Worm (Caenorhabditis elegans) whole organism, L1 larva: ENCODE results near the gene acs-3.

ENCODE experiments used
- C34B4.2 ChIP-seq: sonication (generic microtip); optimal IDR thresholded peaks from 2 replicates; lab custom pipeline; 2017; ENCODE audit warnings: mild to moderate bottlenecking, missing genetic modification characterization, missing compliant biosample characterization
- aha-1 ChIP-seq: fragments of 150-350 bp; optimal IDR thresholded peaks from 2 replicates; lab custom pipeline; 2014; ENCODE audit warnings: missing biosample characterization, missing genetic modification characterization
- alr-1 ChIP-seq: fragments of 200-800 bp; sonication (Bioruptor generic); optimal IDR thresholded peaks from 2 replicates; lab custom pipeline; 2018; ENCODE audit warnings: borderline replicate concordance, mild to moderate bottlenecking, missing genetic modification characterization, missing compliant biosample characterization
- aly-2 ChIP-seq: fragments of 150-350 bp; optimal IDR thresholded peaks from 2 replicates; lab custom pipeline; 2014; ENCODE audit warnings: missing biosample characterization, missing genetic modification characterization
- ama-1 ChIP-seq: fragments of 150-350 bp; optimal IDR thresholded peaks from 2 replicates; lab custom pipeline; 2014
- blmp-1 ChIP-seq: fragments of 150-350 bp; optimal IDR thresholded peaks from 2 replicates; lab custom pipeline; 2014; ENCODE audit warnings: missing biosample characterization, missing genetic modification characterization
- ceh-8 ChIP-seq: fragments of 200-800 bp; sonication (Bioruptor generic); optimal IDR thresholded peaks from 2 replicates; lab custom pipeline; 2018; ENCODE audit warnings: mild to moderate bottlenecking, missing genetic modification characterization, moderate library complexity, missing compliant biosample characterization
- ceh-82 ChIP-seq, 3 experiments: fragments of 150-350 bp in 1 of 3; sonication (generic microtip) in 2 of 3; optimal IDR thresholded peaks; 2 replicates each; lab custom pipeline; 2014 to 2017; ENCODE audit warnings: missing biosample characterization in 3 of 3, missing genetic modification characterization in 3 of 3
- ceh-90 ChIP-seq: sonication (generic microtip); optimal IDR thresholded peaks from 2 replicates; lab custom pipeline; 2016; ENCODE audit warnings: missing genetic modification characterization, missing compliant biosample characterization
- dpl-1 ChIP-seq, 3 experiments: fragments of 150-350 bp in 2 of 3; sonication (generic microtip) in 1 of 3; optimal IDR thresholded peaks; 2 replicates each; lab custom pipeline; 2014 to 2017; ENCODE audit warnings: missing biosample characterization in 3 of 3, missing genetic modification characterization in 3 of 3, missing genetic modification reagents in 3 of 3
- efl-1 ChIP-seq, 4 experiments: fragments of 150-350 bp; optimal IDR thresholded peaks in 3 of 4; peaks in 1 of 4; 1 replicate in 1 of 4; 2 replicates in 3 of 4; lab custom pipeline; 2014; ENCODE audit warnings: missing biosample characterization in 2 of 4, missing genetic modification characterization in 2 of 4, missing genetic modification reagents in 2 of 4
- efl-3 ChIP-seq: fragments of 200-800 bp; sonication (Bioruptor generic); optimal IDR thresholded peaks from 2 replicates; lab custom pipeline; 2018; ENCODE audit warnings: mild to moderate bottlenecking, missing genetic modification characterization, missing compliant biosample characterization
- egl-13 ChIP-seq: sonication (generic microtip); optimal IDR thresholded peaks from 2 replicates; lab custom pipeline; 2016; ENCODE audit warnings: missing genotype, missing genetic modification reagents, missing genetic modification characterization, missing compliant biosample characterization
- egl-27 ChIP-seq, 2 experiments: fragments of 150-350 bp in 1 of 2; sonication (generic microtip); optimal IDR thresholded peaks; 3 replicates each; lab custom pipeline; 2017 to 2018; ENCODE audit warnings: missing biosample characterization in 2 of 2, missing genetic modification characterization in 2 of 2, missing genetic modification reagents in 2 of 2
- elt-2 ChIP-seq: sonication (generic microtip); optimal IDR thresholded peaks from 2 replicates; lab custom pipeline; 2016; ENCODE audit warnings: missing genetic modification characterization, mild to moderate bottlenecking, inconsistent platforms, missing compliant biosample characterization, missing genetic modification reagents
- elt-3 ChIP-seq, 6 experiments: fragments of 150-350 bp in 1 of 6; sonication (generic microtip); optimal IDR thresholded peaks; 2 replicates each; lab custom pipeline; 2017 to 2018; ENCODE audit warnings: missing biosample characterization in 6 of 6, missing genetic modification characterization in 6 of 6, inconsistent platforms in 1 of 6
- fkh-10 ChIP-seq: sonication (generic microtip); optimal IDR thresholded peaks from 2 replicates; lab custom pipeline; 2017; ENCODE audit warnings: missing biosample characterization, missing genetic modification reagents, missing genetic modification characterization
- fos-1 ChIP-seq: fragments of 150-350 bp; optimal IDR thresholded peaks from 2 replicates; lab custom pipeline; 2014; ENCODE audit warnings: missing biosample characterization, missing genetic modification characterization
- grh-1 ChIP-seq: fragments of 200-800 bp; sonication (Bioruptor generic); IDR thresholded peaks from 2 replicates; pipeline ENCODE4 v1.3.6; 2022; ENCODE audit warnings: missing genetic modification reagents, missing genetic modification characterization, missing compliant biosample characterization
- hlh-4 ChIP-seq: sonication (generic microtip); optimal IDR thresholded peaks from 2 replicates; lab custom pipeline; 2016; ENCODE audit warnings: mild to moderate bottlenecking, missing genetic modification characterization, missing compliant biosample characterization
- hpl-2 ChIP-seq: fragments of 150-350 bp; optimal IDR thresholded peaks from 2 replicates; lab custom pipeline; 2014; ENCODE audit warnings: missing biosample characterization, missing genetic modification reagents, missing genetic modification characterization
- isw-1 ChIP-seq: fragments of 200-800 bp; sonication (Bioruptor generic); IDR thresholded peaks from 2 replicates; pipeline ENCODE4 v1.3.6; 2022; ENCODE audit warnings: missing genetic modification characterization, missing compliant biosample characterization
- jun-1 ChIP-seq: fragments of 150-350 bp; optimal IDR thresholded peaks from 2 replicates; lab custom pipeline; 2014; ENCODE audit warnings: missing biosample characterization, missing genetic modification reagents, missing genetic modification characterization
- lin-14 ChIP-seq: fragments of 200-800 bp; sonication (Bioruptor generic); optimal IDR thresholded peaks from 2 replicates; lab custom pipeline; 2018; ENCODE audit warnings: mild to moderate bottlenecking, missing genetic modification characterization, moderate library complexity, missing compliant biosample characterization
- lin-15B ChIP-seq: fragments of 150-350 bp; sonication (generic microtip); optimal IDR thresholded peaks from 3 replicates; lab custom pipeline; 2014; ENCODE audit warnings: missing biosample characterization, missing genetic modification characterization
- lin-35 ChIP-seq, 2 experiments: fragments of 150-350 bp; optimal IDR thresholded peaks; 2 replicates each; lab custom pipeline; 2014; ENCODE audit warnings: missing biosample characterization in 2 of 2, missing genetic modification characterization in 2 of 2, missing genetic modification reagents in 2 of 2
- lir-3 ChIP-seq: sonication (generic microtip); optimal IDR thresholded peaks from 2 replicates; lab custom pipeline; 2016; ENCODE audit warnings: mild to moderate bottlenecking, missing genetic modification characterization, moderate library complexity, missing compliant biosample characterization; ENCODE audit not compliant: poor library complexity
- mab-9 ChIP-seq: fragments of 200-800 bp; sonication (Bioruptor generic); IDR thresholded peaks from 2 replicates; pipeline ENCODE4 v1.3.6; 2022; ENCODE audit warnings: missing genetic modification reagents, missing genetic modification characterization, missing compliant biosample characterization
- mef-2 ChIP-seq: fragments of 150-350 bp; optimal IDR thresholded peaks from 2 replicates; lab custom pipeline; 2014; ENCODE audit warnings: missing biosample characterization, missing genetic modification characterization
- mep-1 ChIP-seq: fragments of 150-350 bp; optimal IDR thresholded peaks from 2 replicates; lab custom pipeline; 2014; ENCODE audit warnings: missing biosample characterization, missing genetic modification characterization
- nhr-12 ChIP-seq: sonication (generic microtip); optimal IDR thresholded peaks from 2 replicates; lab custom pipeline; 2017; ENCODE audit warnings: missing biosample characterization, missing genetic modification characterization
- nhr-19 ChIP-seq: fragments of 200-800 bp; sonication (Bioruptor generic); conservative IDR thresholded peaks from 2 replicates; pipeline ENCODE4 v1.3.6; 2022; ENCODE audit warnings: missing genetic modification characterization, missing compliant biosample characterization
- nhr-20 ChIP-seq: sonication (generic microtip); optimal IDR thresholded peaks from 2 replicates; lab custom pipeline; 2016; ENCODE audit warnings: mild to moderate bottlenecking, missing genetic modification characterization, missing compliant biosample characterization
- nhr-28 ChIP-seq: fragments of 150-350 bp; optimal IDR thresholded peaks from 2 replicates; lab custom pipeline; 2014; ENCODE audit warnings: missing biosample characterization, missing genetic modification characterization
- nhr-76 ChIP-seq: sonication (generic microtip); optimal IDR thresholded peaks from 2 replicates; lab custom pipeline; 2017; ENCODE audit warnings: missing biosample characterization, missing genetic modification characterization
- nhr-77 ChIP-seq: fragments of 150-350 bp; optimal IDR thresholded peaks from 2 replicates; lab custom pipeline; 2014; ENCODE audit warnings: missing biosample characterization, missing genetic modification characterization
- nhr-84 ChIP-seq: sonication (generic microtip); optimal IDR thresholded peaks from 2 replicates; lab custom pipeline; 2017; ENCODE audit warnings: missing biosample characterization, missing genetic modification characterization
- nhr-85 ChIP-seq: sonication (generic microtip); peaks from one replicate; lab custom pipeline; 2016; ENCODE audit warnings: missing genetic modification characterization, inconsistent platforms, missing compliant biosample characterization
- nhr-90 ChIP-seq: sonication (generic microtip); optimal IDR thresholded peaks from 2 replicates; lab custom pipeline; 2016; ENCODE audit warnings: mild to moderate bottlenecking, missing genetic modification characterization, missing compliant biosample characterization; ENCODE audit not compliant: poor library complexity
- pag-3 ChIP-seq: sonication (generic microtip); optimal IDR thresholded peaks from 2 replicates; lab custom pipeline; 2017; ENCODE audit warnings: missing genetic modification characterization, mild to moderate bottlenecking, missing compliant biosample characterization, antibody characterized with exemption, borderline replicate concordance; ENCODE audit not compliant: insufficient read depth
- pqm-1 ChIP-seq: sonication (generic microtip); optimal IDR thresholded peaks from 3 replicates; lab custom pipeline; 2017; ENCODE audit warnings: missing biosample characterization, missing genetic modification characterization
- rnt-1 ChIP-seq: sonication (generic microtip); optimal IDR thresholded peaks from 2 replicates; lab custom pipeline; 2016; ENCODE audit warnings: mild to moderate bottlenecking, missing genetic modification characterization, moderate library complexity, missing compliant biosample characterization
- snpc-4 ChIP-seq: fragments of 150-350 bp; optimal IDR thresholded peaks from 2 replicates; lab custom pipeline; 2014; ENCODE audit warnings: missing biosample characterization, missing genetic modification characterization
- swsn-7 ChIP-seq: sonication (generic microtip); optimal IDR thresholded peaks from 2 replicates; lab custom pipeline; 2016; ENCODE audit warnings: missing genetic modification characterization, missing compliant biosample characterization
- unc-30 ChIP-seq: sonication (generic microtip); optimal IDR thresholded peaks from 2 replicates; lab custom pipeline; 2017; ENCODE audit warnings: missing biosample characterization, missing genetic modification characterization
- unc-86 ChIP-seq: sonication (generic microtip); optimal IDR thresholded peaks from 2 replicates; lab custom pipeline; 2016; ENCODE audit warnings: missing genetic modification characterization, missing compliant biosample characterization
- unc-98 ChIP-seq: fragments of 200-800 bp; sonication (Bioruptor generic); IDR thresholded peaks from 2 replicates; pipeline ENCODE4 v1.3.6; 2022; ENCODE audit warnings: missing genetic modification characterization, missing compliant biosample characterization
- zag-1 ChIP-seq: fragments of 150-350 bp; optimal IDR thresholded peaks from 2 replicates; lab custom pipeline; 2014; ENCODE audit warnings: missing biosample characterization, missing genetic modification characterization
- zip-4 ChIP-seq: fragments of 200-800 bp; sonication (Bioruptor generic); optimal IDR thresholded peaks from 2 replicates; lab custom pipeline; 2018; ENCODE audit warnings: mild to moderate bottlenecking, missing genetic modification characterization, moderate library complexity, missing compliant biosample characterization

The acs-3 gene

DNA sequence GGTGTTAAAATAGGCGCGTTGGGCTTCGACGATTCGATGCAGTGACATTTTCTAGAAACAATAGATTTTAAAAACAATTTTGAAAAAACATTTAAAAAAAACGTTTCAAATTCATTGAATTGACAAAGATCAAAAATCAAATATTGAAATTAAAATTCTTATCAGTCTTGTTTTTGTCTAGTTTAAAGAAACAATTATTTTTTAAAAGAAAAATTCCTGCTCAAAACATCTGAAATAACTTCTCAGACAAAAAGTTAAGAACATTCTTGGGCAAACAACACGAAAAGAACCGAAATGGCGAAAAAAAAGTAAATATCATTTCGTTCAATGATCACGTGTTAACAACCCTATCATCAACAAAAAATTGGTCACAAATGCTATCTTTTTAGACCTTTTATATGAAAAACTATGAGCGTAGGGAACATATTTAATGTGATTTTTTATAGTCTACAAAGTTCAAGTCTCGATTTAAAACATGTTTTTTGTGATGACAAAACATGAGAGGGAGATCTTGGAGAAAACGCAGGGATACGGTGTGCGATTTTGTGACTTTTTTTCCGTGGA is 30.3 kb downstream of the acs-3 start, which contains the start of gene alh-5:
Gene alh-5, minus strand, starts transcription at position 51 of the 564 bp plus-strand sequence.
- peak; percentile 40 for TF ChIP-seq nhr-90 (tag; lab: Kevin White, UChicago)
- TF ChIP-seq nhr-19 (GFP tag; lab: Robert Waterston, UW) = no peak
- no peak for TF ChIP-seq efl-3 (GFP tag; lab: Kevin White, UChicago)
- TF ChIP-seq mep-1 = no peak
- TF ChIP-seq grh-1 (GFP tag; lab: Robert Waterston, UW) = no peak
- no peak for TF ChIP-seq hlh-4 (tag; lab: Kevin White, UChicago)
- TF ChIP-seq blmp-1 = no peak
- TF ChIP-seq dpl-1 (GFP tag; optimal IDR thresholded peaks at IDR 0.05; lab: Kevin White, UChicago) = no peak
- TF ChIP-seq pag-3 (tag; lab: Kevin White, UChicago) = no peak
- no peak for TF ChIP-seq hpl-2
- no peak for TF ChIP-seq isw-1
- no peak for TF ChIP-seq ama-1 (lab: Kevin White, UChicago)
- TF ChIP-seq C34B4.2 (tag; lab: Kevin White, UChicago) = no peak
- TF ChIP-seq egl-13 (tag; lab: Kevin White, UChicago) = no peak
- no peak for TF ChIP-seq nhr-12 (tag; lab: Kevin White, UChicago)
- TF ChIP-seq aha-1 (tag; lab: Kevin White, UChicago) = no peak
- no peak for TF ChIP-seq unc-86 (tag; lab: Kevin White, UChicago)
- no peak for TF ChIP-seq lin-15B (tag; lab: Kevin White, UChicago)
- TF ChIP-seq ceh-90 (tag; lab: Kevin White, UChicago) = no peak
- peak; percentile 71 for TF ChIP-seq lin-14
- TF ChIP-seq pqm-1 (tag; lab: Kevin White, UChicago) = no peak
- no peak for TF ChIP-seq lir-3 (tag; lab: Kevin White, UChicago)
- no peak for TF ChIP-seq zip-4
- TF ChIP-seq lin-35 (GFP tag; optimal IDR thresholded peaks at IDR 0.05; lab: Kevin White, UChicago) = peak in 1 of 2 experiments; percentile 22
- TF ChIP-seq elt-2 = peak; percentile 58
- TF ChIP-seq nhr-84 (tag; lab: Kevin White, UChicago) = no peak
- TF ChIP-seq ceh-82 (tag; optimal IDR thresholded peaks at IDR 0.05; lab: Kevin White, UChicago) = no peak
- TF ChIP-seq mef-2 (tag; lab: Kevin White, UChicago) = no peak
- TF ChIP-seq zag-1 (tag; lab: Kevin White, UChicago) = no peak
- TF ChIP-seq mab-9 (GFP tag; lab: Robert Waterston, UW) = no peak
- TF ChIP-seq rnt-1 (tag; lab: Kevin White, UChicago) = no peak
- TF ChIP-seq aly-2 (tag; lab: Kevin White, UChicago) = no peak
- no peak for TF ChIP-seq snpc-4 (tag; lab: Kevin White, UChicago)
- TF ChIP-seq fkh-10 (GFP tag; lab: Kevin White, UChicago) = no peak
- TF ChIP-seq elt-3 (tag; optimal IDR thresholded peaks at IDR 0.05; lab: Kevin White, UChicago) = peak in 1 of 6 experiments; percentile 69
- no peak for TF ChIP-seq alr-1 (tag; lab: Kevin White, UChicago)
- TF ChIP-seq egl-27 (tag; optimal IDR thresholded peaks at IDR 0.05; lab: Kevin White, UChicago) = no peak
- no peak for TF ChIP-seq swsn-7 (tag; lab: Kevin White, UChicago)
- TF ChIP-seq ceh-8 (GFP tag; lab: Kevin White, UChicago) = no peak
- no peak for TF ChIP-seq nhr-76 (tag; lab: Kevin White, UChicago)
- no peak for TF ChIP-seq unc-98 (GFP tag; lab: Robert Waterston, UW)
- peak; percentile 3 for TF ChIP-seq jun-1
- peak; percentile 51 for TF ChIP-seq nhr-20 (tag; lab: Kevin White, UChicago)
- TF ChIP-seq efl-1 (optimal IDR thresholded peaks at IDR 0.05; lab: Kevin White, UChicago) = no peak
- TF ChIP-seq efl-1 (GFP tag; optimal IDR thresholded peaks at IDR 0.05 in 1 of 2; lab: Kevin White, UChicago) = no peak
- TF ChIP-seq nhr-85 = no peak
- TF ChIP-seq fos-1 (tag; lab: Kevin White, UChicago) = no peak
- TF ChIP-seq unc-30 (tag; lab: Kevin White, UChicago) = no peak
- no peak for TF ChIP-seq nhr-77 (tag; lab: Kevin White, UChicago)
- TF ChIP-seq nhr-28 = no peak
